Worm (Caenorhabditis elegans): ENCODE results near the gene comt-2.

ce11 chrV:16506650-16507049 is 12.4 kb upstream of the comt-2 start:
- TF ChIP-seq him-1 (tag; optimal IDR thresholded peaks at IDR 0.05) (no peak), dao-5 (tag; optimal IDR thresholded peaks at IDR 0.05) (no peak), W03F9.2 (tag; optimal IDR thresholded peaks at IDR 0.05) (no peak)
